Worm (Caenorhabditis elegans): Measurements from ENCODE around the gene dpy-19.

dpy-19 gene

ce11 chrIII:8653875-8654386, 13.4 kb downstream of the dpy-19 start, which contains the start of gene F22B7.9 (continued):
- TF ChIP-seq D1046.2 (GFP tag; IDR thresholded peaks at IDR 0.05) (no peak), hlh-11 (tag; optimal IDR thresholded peaks at IDR 0.05) (peak; percentile 53)

ce11 chrIII:8653457-8653856, 13.8 kb downstream of the dpy-19 start:
- TF ChIP-seq Y105C5A.15 (GFP tag; IDR thresholded peaks at IDR 0.05) (no peak), php-3 (GFP tag; IDR thresholded peaks at IDR 0.05) (0 out of 2 replicates have a peak, but pooled peaks have one; percentile 8), lin-38 (GFP tag; IDR thresholded peaks at IDR 0.05) (peak; percentile 44), F37D6.2 (tag; optimal IDR thresholded peaks at IDR 0.05) (no peak), egl-43 (GFP tag; IDR thresholded peaks at IDR 0.05) (no peak), nhr-41 (GFP tag; IDR thresholded peaks at IDR 0.05) (no peak), madf-9 (GFP tag; conservative IDR thresholded peaks at IDR 0.05) (no peak), zfp-2 (tag; optimal IDR thresholded peaks at IDR 0.05) (no peak), nhr-28 (tag; optimal IDR thresholded peaks at IDR 0.05) (no peak), unc-130 (GFP tag; optimal IDR thresholded peaks at IDR 0.05) (no peak), lin-13 (GFP tag; optimal IDR thresholded peaks at IDR 0.05) (no peak), ceh-82 (tag; optimal IDR thresholded peaks at IDR 0.05) (no peak), ceh-32 (tag; optimal IDR thresholded peaks at IDR 0.05; ENCODE audit: poor library complexity) (no peak), snpc-1.2 (GFP tag; IDR thresholded peaks at IDR 0.05) (no peak), dmd-9 (GFP tag; IDR thresholded peaks at IDR 0.05) (no peak), tag-97 (GFP tag; IDR thresholded peaks at IDR 0.05) (no peak), Y48G9A.11 (GFP tag; IDR thresholded peaks at IDR 0.05) (peak; percentile 41; the same call in 1 of the 2 replicates), F10B5.3 (tag; optimal IDR thresholded peaks at IDR 0.05) (no peak), skn-1 (tag; optimal IDR thresholded peaks at IDR 0.05) (no peak), nhr-77 (tag; optimal IDR thresholded peaks at IDR 0.05) (no peak), daf-16 (GFP tag; optimal IDR thresholded peaks at IDR 0.05) (no peak), daf-16 (tag; optimal IDR thresholded peaks at IDR 0.05) (no peak), egl-27 (tag; optimal IDR thresholded peaks at IDR 0.05) (no peak), F44E2.7 (GFP tag; IDR thresholded peaks at IDR 0.05) (no peak), lim-7 (GFP tag; IDR thresholded peaks at IDR 0.05) (peak; percentile 76), mep-1 (tag; optimal IDR thresholded peaks at IDR 0.05) (no peak), dmd-8 (GFP tag; IDR thresholded peaks at IDR 0.05) (0 out of 2 replicates have a peak, but pooled peaks have one; percentile 18), hlh-30 (tag; optimal IDR thresholded peaks at IDR 0.05; ENCODE audit: insufficient read depth) (no peak), snpc-4 (tag; optimal IDR thresholded peaks at IDR 0.05) (no peak), F26F4.8 (GFP tag; conservative IDR thresholded peaks at IDR 0.05) (0 out of 2 replicates have a peak, but pooled peaks have one; percentile 36), sdz-12 (GFP tag; optimal IDR thresholded peaks at IDR 0.05) (no peak), pha-4 (GFP tag; IDR thresholded peaks at IDR 0.05) (no peak; the same call in 1 of the 2 replicates), pha-4 (tag; optimal IDR thresholded peaks at IDR 0.05) (no peak), arid-1 (GFP tag; conservative IDR thresholded peaks at IDR 0.05) (peak; percentile 42; the same call in 1 of the 2 replicates), dve-1 (tag; optimal IDR thresholded peaks at IDR 0.05; ENCODE audit: insufficient read depth) (no peak), ctbp-1 (GFP tag; IDR thresholded peaks at IDR 0.05) (no peak), lsy-2 (tag; optimal IDR thresholded peaks at IDR 0.05) (no peak), T26A8.4 (GFP tag; IDR thresholded peaks at IDR 0.05) (peak; percentile 35; the same call in 1 of the 2 replicates), rbr-2 (tag; optimal IDR thresholded peaks at IDR 0.05) (no peak), hlh-11 (tag; optimal IDR thresholded peaks at IDR 0.05) (no peak), nhr-237 (tag; optimal IDR thresholded peaks at IDR 0.05) (no peak), tra-1 (GFP tag; IDR thresholded peaks at IDR 0.05) (0 out of 2 replicates have a peak, but pooled peaks have one; percentile 31), mdt-29 (GFP tag; IDR thresholded peaks at IDR 0.05) (peak; percentile 21; the same call in 1 of the 2 replicates), ama-1 (optimal IDR thresholded peaks at IDR 0.05) (peak; percentile 77), nhr-10 (tag; optimal IDR thresholded peaks at IDR 0.05) (no peak), spr-3 (GFP tag; optimal IDR thresholded peaks at IDR 0.05) (no peak), vab-7 (GFP tag; IDR thresholded peaks at IDR 0.05) (0 out of 2 replicates have a peak, but pooled peaks have one; percentile 51), mes-2 (tag; optimal IDR thresholded peaks at IDR 0.05; ENCODE audit: poor library complexity, severe bottlenecking) (no peak)

Measured in whole organism, L4 larva.